Worm (Caenorhabditis elegans): Measurements from ENCODE around the gene dap-3.

ce11 chrII:10550173-10550572, 30.8 kb upstream of the dap-3 start:
- TF ChIP-seq nfya-1 (tag; optimal IDR thresholded peaks at IDR 0.05; ENCODE audit: borderline replicate concordance, insufficient read depth) (no peak), nhr-120 (GFP tag; IDR thresholded peaks at IDR 0.05) (no peak), ztf-3 (GFP tag; optimal IDR thresholded peaks at IDR 0.05) (no peak), rpc-1 (optimal IDR thresholded peaks at IDR 0.05) (no peak), rpc-1 (tag; optimal IDR thresholded peaks at IDR 0.05) (no peak), snpc-4 (GFP tag; optimal IDR thresholded peaks at IDR 0.05) (no peak), snpc-4 (tag; optimal IDR thresholded peaks at IDR 0.05) (no peak), F23B12.7 (tag; optimal IDR thresholded peaks at IDR 0.05; ENCODE audit: insufficient read depth) (no peak)
